Worm (Caenorhabditis elegans) whole organism, early embryonic: ENCODE measurements around the gene R07E5.6.
A peak's percentile ranks its signal among the peaks of the same experiment; 100 is the strongest.

Experiments
- B0310.2 ChIP-seq: sonication (generic microtip); optimal IDR thresholded peaks from 2 replicates; lab custom pipeline; 2016; ENCODE audit warnings: mild to moderate bottlenecking, missing genetic modification characterization, missing compliant biosample characterization
- F13C5.2 ChIP-seq: sonication (generic microtip); optimal IDR thresholded peaks from 2 replicates; lab custom pipeline; 2017; ENCODE audit warnings: mild to moderate bottlenecking, missing genetic modification characterization, inconsistent platforms, missing compliant biosample characterization
- aly-1 ChIP-seq: sonication (generic microtip); optimal IDR thresholded peaks from 2 replicates; lab custom pipeline; 2016; ENCODE audit warnings: missing genetic modification characterization, missing compliant biosample characterization
- ama-1 ChIP-seq: fragments of 150-350 bp; optimal IDR thresholded peaks from 2 replicates; lab custom pipeline; 2014
- ceh-13 ChIP-seq: fragments of 200-800 bp; sonication (Bioruptor generic); optimal IDR thresholded peaks from 2 replicates; lab custom pipeline; 2018; ENCODE audit warnings: mild to moderate bottlenecking, missing genetic modification characterization, missing compliant biosample characterization
- ceh-36 ChIP-seq: sonication (generic microtip); optimal IDR thresholded peaks from 2 replicates; lab custom pipeline; 2016; ENCODE audit warnings: missing genetic modification characterization, inconsistent platforms, missing compliant biosample characterization
- ets-7 ChIP-seq: sonication (generic microtip); optimal IDR thresholded peaks from 2 replicates; lab custom pipeline; 2016; ENCODE audit warnings: missing genotype, missing genetic modification characterization, missing compliant biosample characterization
- flt-1 ChIP-seq: fragments of 200-800 bp; sonication (Bioruptor generic); IDR thresholded peaks from 2 replicates; pipeline ENCODE4 v1.3.6; 2022; ENCODE audit warnings: missing genetic modification characterization, missing compliant biosample characterization
- hmbx-1 ChIP-seq: sonication (generic microtip); optimal IDR thresholded peaks from 2 replicates; lab custom pipeline; 2016; ENCODE audit warnings: mild to moderate bottlenecking, missing genetic modification characterization, missing compliant biosample characterization
- hmg-4 ChIP-seq: fragments of 200-800 bp; sonication (Bioruptor generic); optimal IDR thresholded peaks from 2 replicates; lab custom pipeline; 2018; ENCODE audit warnings: mild to moderate bottlenecking, missing genetic modification characterization, missing compliant biosample characterization
- hnd-1 ChIP-seq: sonication (generic microtip); optimal IDR thresholded peaks from 2 replicates; lab custom pipeline; 2016; ENCODE audit warnings: missing genetic modification characterization, missing compliant biosample characterization
- pes-1 ChIP-seq: fragments of 200-800 bp; sonication (Bioruptor generic); IDR thresholded peaks from 2 replicates; pipeline ENCODE4 v1.3.6; 2022; ENCODE audit warnings: missing genetic modification reagents, missing genetic modification characterization, missing compliant biosample characterization
- scrt-1 ChIP-seq: fragments of 200-800 bp; sonication (Bioruptor generic); IDR thresholded peaks from 2 replicates; pipeline ENCODE4 v1.3.6; 2022; ENCODE audit warnings: missing genetic modification characterization, missing compliant biosample characterization
- sea-1 ChIP-seq: fragments of 200-800 bp; sonication (Bioruptor generic); conservative IDR thresholded peaks from 2 replicates; pipeline ENCODE4 v1.3.6; 2022; ENCODE audit warnings: missing genetic modification characterization, missing compliant biosample characterization
- tbx-11 ChIP-seq: fragments of 200-800 bp; sonication (Bioruptor generic); IDR thresholded peaks from 2 replicates; pipeline ENCODE4 v1.3.6; 2022; ENCODE audit warnings: missing genetic modification characterization, missing compliant biosample characterization
- tbx-37 ChIP-seq: fragments of 200-800 bp; sonication (Bioruptor generic); conservative IDR thresholded peaks from 2 replicates; pipeline ENCODE4 v1.3.6; 2022; ENCODE audit warnings: missing genetic modification reagents, missing genetic modification characterization, missing compliant biosample characterization
- tra-4 ChIP-seq: sonication (generic microtip); optimal IDR thresholded peaks from 2 replicates; lab custom pipeline; 2017; ENCODE audit warnings: missing genetic modification characterization, missing compliant biosample characterization

The R07E5.6 gene

ce11 chrIII:4426711-4427218 is 28.2 kb downstream of the R07E5.6 start:
- TF ChIP-seq hnd-1 (peak; percentile 45), tbx-11 (peak; percentile 89), tra-4 (tag; lab: Kevin White, UChicago) (peak; percentile 34), hmbx-1 (tag; lab: Kevin White, UChicago) (peak; percentile 56), tbx-37 (GFP tag; lab: Robert Waterston, UW) (peak; percentile 87), F13C5.2 (tag; lab: Kevin White, UChicago) (peak; percentile 54), ceh-13 (GFP tag; lab: Kevin White, UChicago) (peak; percentile 42), aly-1 (peak; percentile 80), scrt-1 (GFP tag; lab: Robert Waterston, UW) (peak; percentile 92), ceh-36 (tag; lab: Kevin White, UChicago) (peak; percentile 78), flt-1 (GFP tag; lab: Robert Waterston, UW) (peak; percentile 81), B0310.2 (tag; lab: Kevin White, UChicago) (peak; percentile 59), ets-7 (tag; lab: Kevin White, UChicago) (peak; percentile 10), pes-1 (GFP tag; lab: Robert Waterston, UW) (peak; percentile 93), hmg-4 (GFP tag; lab: Kevin White, UChicago) (peak; percentile 85), sea-1 (GFP tag; lab: Robert Waterston, UW) (peak; percentile 90)

ce11 chrIII:4428797-4429196 is 30.2 kb downstream of the R07E5.6 start:
- TF ChIP-seq ets-7 (tag; lab: Kevin White, UChicago): no peak
- peak; percentile 79 for TF ChIP-seq scrt-1 (GFP tag; lab: Robert Waterston, UW)
- TF ChIP-seq hnd-1: peak; percentile 27
- 0 out of 2 replicates have a peak, but pooled peaks have one; percentile 66 for TF ChIP-seq sea-1 (GFP tag; lab: Robert Waterston, UW)
- TF ChIP-seq ama-1 (lab: Kevin White, UChicago): no peak
- peak; percentile 27 for TF ChIP-seq ceh-36 (tag; lab: Kevin White, UChicago)
- no peak for TF ChIP-seq hmbx-1 (tag; lab: Kevin White, UChicago)
- TF ChIP-seq ceh-13 (GFP tag; lab: Kevin White, UChicago): peak; percentile 15
- no peak for TF ChIP-seq tra-4 (tag; lab: Kevin White, UChicago)
- peak; percentile 46; the same call in 1 of the 2 replicates for TF ChIP-seq tbx-37 (GFP tag; lab: Robert Waterston, UW)
- TF ChIP-seq B0310.2 (tag; lab: Kevin White, UChicago): no peak
- no peak; the same call in none of the 2 replicates for TF ChIP-seq pes-1 (GFP tag; lab: Robert Waterston, UW)
- peak; percentile 75 for TF ChIP-seq tbx-11
- peak; percentile 48 for TF ChIP-seq aly-1
- peak; percentile 78 for TF ChIP-seq flt-1 (GFP tag; lab: Robert Waterston, UW)
- no peak for TF ChIP-seq F13C5.2 (tag; lab: Kevin White, UChicago)
- TF ChIP-seq hmg-4 (GFP tag; lab: Kevin White, UChicago): peak; percentile 28

DNA sequence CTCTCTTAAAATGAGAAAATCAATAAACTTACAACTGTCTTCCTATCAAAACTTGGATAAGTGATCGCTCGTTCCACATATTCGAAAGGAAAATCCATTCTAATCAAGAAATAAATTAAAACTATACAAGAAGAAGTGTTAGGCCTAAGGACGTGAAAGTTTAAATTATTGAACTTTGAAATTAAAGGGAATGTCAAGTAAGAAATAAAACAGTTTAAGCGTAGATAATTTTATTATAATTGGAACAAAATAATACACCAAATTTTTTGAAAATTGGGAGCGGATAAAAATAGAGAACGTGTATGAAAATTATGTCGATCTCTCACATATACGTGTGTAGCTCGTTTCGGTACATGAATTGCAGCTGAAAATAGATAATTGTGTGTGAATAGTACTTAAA is 30.8 kb downstream of the R07E5.6 start, which contains the start of gene C28A5.6:
TSS of gene C28A5.6 (minus strand) at position 101 of the 400 bp plus-strand sequence.
- no peak for TF ChIP-seq ama-1 (lab: Kevin White, UChicago)

- no peak for TF ChIP-seq ceh-36 (tag; lab: Kevin White, UChicago)
- no peak for TF ChIP-seq ets-7 (tag; lab: Kevin White, UChicago)
- no peak for TF ChIP-seq aly-1
- TF ChIP-seq tra-4 (tag; lab: Kevin White, UChicago): no peak
These were observed 35.8 kb downstream of the R07E5.6 start, which contains the start of gene C28A5.1 for ce11 chrIII:4434294-4434781. C28A5.1 (minus strand) TSS chrIII:4434344.

DNA sequence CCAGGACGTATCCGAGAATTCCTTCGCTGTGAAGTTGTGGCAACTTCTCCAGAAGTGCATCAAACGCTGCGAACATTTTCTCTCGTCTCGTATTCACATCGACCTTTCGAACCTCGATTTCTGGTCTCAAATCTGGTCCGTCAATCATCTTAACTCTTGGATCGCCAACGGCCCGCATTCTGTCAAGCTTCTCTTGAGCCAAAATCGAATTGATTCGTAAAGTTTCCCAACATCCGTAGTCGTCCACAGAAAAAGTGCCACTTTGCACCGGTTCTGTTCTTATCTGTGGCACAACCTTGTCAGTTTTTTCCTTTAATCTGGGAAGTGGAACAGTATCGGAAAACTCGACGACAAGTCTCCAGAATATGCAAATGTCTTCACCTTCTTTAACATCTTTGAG is 36.7 kb downstream of the R07E5.6 start:
- TF ChIP-seq F13C5.2 (tag; lab: Kevin White, UChicago) (no peak), tra-4 (tag; lab: Kevin White, UChicago) (no peak), scrt-1 (GFP tag; lab: Robert Waterston, UW) (no peak), ets-7 (tag; lab: Kevin White, UChicago) (no peak), hmbx-1 (tag; lab: Kevin White, UChicago) (no peak), pes-1 (GFP tag; lab: Robert Waterston, UW) (no peak), aly-1 (no peak), ceh-36 (tag; lab: Kevin White, UChicago) (no peak), B0310.2 (tag; lab: Kevin White, UChicago) (no peak)

- TF ChIP-seq scrt-1 (GFP tag; lab: Robert Waterston, UW): no peak
- no peak for TF ChIP-seq F13C5.2 (tag; lab: Kevin White, UChicago)
- TF ChIP-seq ets-7 (tag; lab: Kevin White, UChicago): no peak
- TF ChIP-seq pes-1 (GFP tag; lab: Robert Waterston, UW): no peak
- TF ChIP-seq sea-1 (GFP tag; lab: Robert Waterston, UW): no peak
- TF ChIP-seq tbx-11: no peak
- TF ChIP-seq ama-1 (lab: Kevin White, UChicago): no peak
These were observed 41.0 kb downstream of the R07E5.6 start, which contains the start of gene C28A5.2 for ce11 chrIII:4439493-4439983. C28A5.2 (minus strand) TSS chrIII:4439543.

ce11 chrIII:4441781-4442180 is 43.2 kb downstream of the R07E5.6 start, which contains the start of gene nex-3:
nex-3 (plus strand) TSS chrIII:4442081.
- no peak for TF ChIP-seq hmg-4 (GFP tag; lab: Kevin White, UChicago)
- TF ChIP-seq ceh-13 (GFP tag; lab: Kevin White, UChicago): no peak
- TF ChIP-seq tbx-11: no peak
- no peak for TF ChIP-seq ets-7 (tag; lab: Kevin White, UChicago)
